Worm (Caenorhabditis elegans): ENCODE measurements around the gene F44E5.15.

The F44E5.15 gene

DNA sequence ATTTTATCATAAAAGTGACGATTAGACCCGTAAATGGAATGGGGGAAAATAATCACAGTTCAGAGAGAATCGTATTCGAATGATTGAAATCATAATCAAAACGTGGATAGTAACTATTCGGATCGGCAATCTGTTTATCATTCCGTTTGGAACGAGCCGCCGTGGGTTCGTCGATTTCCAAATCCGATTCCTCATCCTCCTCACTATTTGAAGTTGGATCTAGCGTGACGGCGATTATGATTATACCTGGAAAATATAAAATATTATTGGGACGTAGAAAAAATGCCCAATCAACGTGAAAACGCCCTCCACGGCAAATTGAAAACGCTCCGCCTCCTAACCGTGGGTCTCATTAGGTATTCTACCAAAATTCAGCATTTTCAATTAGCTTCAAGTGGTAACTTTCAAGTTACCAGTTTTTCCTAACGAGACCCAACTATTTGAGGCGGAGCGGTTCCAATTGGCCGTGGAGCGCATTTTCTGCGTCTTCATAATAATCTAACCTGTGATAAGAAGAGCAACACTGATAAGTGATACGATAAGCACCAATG lies 41.2 kb upstream of the F44E5.15 start (continued):
- TF ChIP-seq madf-6 (GFP tag; IDR thresholded peaks at IDR 0.05) (peak; percentile 20), nfya-1 (tag; optimal IDR thresholded peaks at IDR 0.05; ENCODE audit: borderline replicate concordance, insufficient read depth) (no peak), K12H6.12 (tag; optimal IDR thresholded peaks at IDR 0.05) (peak; percentile 6), fkh-3 (tag; optimal IDR thresholded peaks at IDR 0.05) (peak; percentile 39), nhr-80 (tag; optimal IDR thresholded peaks at IDR 0.05) (peak; percentile 62), B0336.3 (GFP tag; IDR thresholded peaks at IDR 0.05) (peak; percentile 89), ztf-18 (tag; optimal IDR thresholded peaks at IDR 0.05) (peak; percentile 27), ztf-28 (GFP tag; IDR thresholded peaks at IDR 0.05) (no peak), ceh-91 (GFP tag; IDR thresholded peaks at IDR 0.05) (peak; percentile 23; the same call in 1 of the 2 replicates), F57C9.4 (tag; optimal IDR thresholded peaks at IDR 0.05) (no peak), madf-8 (GFP tag; conservative IDR thresholded peaks at IDR 0.05) (no peak), ztf-6 (GFP tag; IDR thresholded peaks at IDR 0.05) (no peak), repo-1 (tag; optimal IDR thresholded peaks at IDR 0.05) (peak; percentile 80), let-607 (tag; optimal IDR thresholded peaks at IDR 0.05) (peak in 1 of 2 experiments; percentile 9), Y56A3A.18 (GFP tag; IDR thresholded peaks at IDR 0.05) (peak; percentile 61; the same call in 1 of the 2 replicates), nhr-90 (tag; optimal IDR thresholded peaks at IDR 0.05) (peak; percentile 48), ZK185.1 (tag; optimal IDR thresholded peaks at IDR 0.05; ENCODE audit: poor library complexity, severe bottlenecking) (peak; percentile 59), athp-1 (tag; optimal IDR thresholded peaks at IDR 0.05) (peak; percentile 42), nhr-179 (tag; optimal IDR thresholded peaks at IDR 0.05) (no peak), C17E4.6 (GFP tag; IDR thresholded peaks at IDR 0.05) (0 out of 2 replicates have a peak, but pooled peaks have one; percentile 6), F55B11.4 (tag; optimal IDR thresholded peaks at IDR 0.05; ENCODE audit: borderline replicate concordance, insufficient read depth) (no peak), mcd-1 (GFP tag; IDR thresholded peaks at IDR 0.05) (peak; percentile 66), Y79H2A.3 (GFP tag; conservative IDR thresholded peaks at IDR 0.05) (no peak), nfya-2 (GFP tag; IDR thresholded peaks at IDR 0.05) (no peak), Y53G8AR.9 (GFP tag; conservative IDR thresholded peaks at IDR 0.05) (peak; percentile 92; the same call in 1 of the 2 replicates), lin-40 (tag; optimal IDR thresholded peaks at IDR 0.05) (peak; percentile 63), efl-1 (GFP tag; optimal IDR thresholded peaks at IDR 0.05) (no peak), tlf-1 (GFP tag; optimal IDR thresholded peaks at IDR 0.05) (peak; percentile 47)

DNA sequence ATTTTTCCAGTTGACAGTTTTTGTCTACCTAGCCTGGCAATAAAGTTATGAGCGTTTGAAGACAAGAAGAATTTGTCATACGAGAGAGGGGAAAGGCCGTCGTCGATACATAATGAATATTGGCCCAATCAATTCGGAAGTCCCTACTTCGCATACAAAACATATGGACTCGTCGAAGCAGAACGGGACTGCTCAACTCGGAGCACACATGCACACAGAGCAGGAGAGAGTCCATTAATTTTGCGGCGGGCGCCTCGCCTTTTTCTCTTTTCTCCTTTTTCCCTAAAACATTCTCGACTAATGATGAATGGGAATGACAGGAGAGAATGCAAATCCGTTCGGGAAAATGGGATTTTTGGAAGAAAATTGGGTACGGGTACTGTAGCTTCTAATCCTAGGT lies 40.0 kb upstream of the F44E5.15 start, which contains the start of gene F13D12.8:
TSS of gene F13D12.8 (minus strand) at position 82 of the 400 bp plus-strand sequence.
- TF ChIP-seq snpc-4 (GFP tag; optimal IDR thresholded peaks at IDR 0.05) (no peak), snpc-4 (tag; optimal IDR thresholded peaks at IDR 0.05) (peak in 1 of 4 experiments; percentile 14), nfya-2 (GFP tag; IDR thresholded peaks at IDR 0.05) (no peak)

DNA sequence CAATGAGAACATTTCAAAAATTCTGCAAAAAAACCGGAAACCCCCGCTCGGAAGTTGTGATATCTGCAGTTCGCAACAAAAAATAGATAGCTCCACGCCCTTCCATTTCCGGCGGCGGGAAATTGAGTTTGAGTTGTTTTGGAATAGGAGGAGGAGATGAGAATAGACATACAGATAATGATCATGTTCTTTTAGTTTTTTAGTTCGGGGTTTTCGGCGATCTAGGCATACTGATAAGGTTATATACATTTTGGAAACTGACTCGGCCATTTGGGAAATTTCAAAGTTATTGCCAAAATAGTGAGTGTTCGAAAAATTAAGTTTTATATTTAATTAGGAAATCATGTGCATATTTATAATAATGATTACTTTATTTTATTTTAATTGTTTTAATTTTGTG lies 38.6 kb upstream of the F44E5.15 start:
- no peak for TF ChIP-seq lsl-1 (GFP tag; optimal IDR thresholded peaks at IDR 0.05)

DNA sequence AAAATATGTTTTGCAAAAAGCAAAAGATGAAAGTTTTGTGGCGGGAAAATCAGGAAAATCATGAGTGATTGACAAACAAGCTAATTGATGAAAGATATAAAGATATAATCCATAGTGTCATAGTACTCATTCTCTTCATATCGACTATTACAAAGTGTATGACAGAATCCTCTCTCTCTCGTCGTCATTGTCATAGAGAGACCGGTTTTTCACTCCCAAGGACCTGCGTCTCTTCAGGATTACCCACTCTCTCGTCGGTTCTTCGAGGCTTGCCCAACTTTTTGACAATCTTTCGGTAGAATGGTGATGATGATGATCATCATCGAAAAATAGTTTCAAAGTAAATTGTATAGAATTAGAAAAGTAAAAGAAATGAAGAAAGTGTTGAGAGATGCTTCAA lies 35.1 kb upstream of the F44E5.15 start:
- TF ChIP-seq lin-40 (tag; optimal IDR thresholded peaks at IDR 0.05) (peak; percentile 15), snpc-1.3 (tag; optimal IDR thresholded peaks at IDR 0.05; ENCODE audit: insufficient read depth) (no peak), B0035.1 (tag; optimal IDR thresholded peaks at IDR 0.05) (no peak), hmg-1.2 (GFP tag; IDR thresholded peaks at IDR 0.05) (peak; percentile 82), lin-54 (GFP tag; optimal IDR thresholded peaks at IDR 0.05) (no peak)
